Fruit fly (Drosophila melanogaster) whole organism, embryonic: ENCODE measurements around the gene Trpgamma.

ENCODE experiments used
- Adf1 ChIP-seq: fragments of 200-800 bp; sonication (Bioruptor generic); IDR thresholded peaks from 2 replicates; pipeline ENCODE4 v1.3.6; 2022; ENCODE audit warnings: missing biosample characterization, missing genetic modification characterization
- Blimp-1 ChIP-seq: fragments of 200-800 bp; sonication (Bioruptor generic); optimal IDR thresholded peaks from 3 replicates; lab custom pipeline; 2018; ENCODE audit warnings: missing biosample characterization, missing genetic modification characterization, mild to moderate bottlenecking, moderate library complexity, missing genetic modification reagents
- BtbVII ChIP-seq: fragments of 200-800 bp; sonication (Bioruptor generic); optimal IDR thresholded peaks from 3 replicates; lab custom pipeline; 2017; ENCODE audit warnings: missing biosample characterization, mild to moderate bottlenecking, missing genetic modification characterization
- CG10321 ChIP-seq: fragments of 200-800 bp; sonication (Bioruptor generic); IDR thresholded peaks from 2 replicates; pipeline ENCODE4 v1.3.6; 2022; ENCODE audit warnings: missing biosample characterization, missing genetic modification characterization
- CG10462 ChIP-seq: fragments of 200-800 bp; sonication (Bioruptor generic); optimal IDR thresholded peaks from 2 replicates; lab custom pipeline; 2016; ENCODE audit warnings: missing biosample characterization, missing genetic modification characterization
- CG10979 ChIP-seq: fragments of 200-800 bp; sonication (Bioruptor generic); optimal IDR thresholded peaks from 2 replicates; lab custom pipeline; 2018; ENCODE audit warnings: missing biosample characterization, mild to moderate bottlenecking, missing genetic modification characterization, moderate library complexity
- CG11695 ChIP-seq: fragments of 200-800 bp; sonication (Bioruptor generic); IDR thresholded peaks from 3 replicates; pipeline ENCODE4 v1.3.6; 2022; ENCODE audit warnings: missing biosample characterization, missing genetic modification characterization
- CG12391 ChIP-seq: fragments of 200-800 bp; sonication (Bioruptor generic); optimal IDR thresholded peaks from 3 replicates; lab custom pipeline; 2018; ENCODE audit warnings: missing biosample characterization, mild to moderate bottlenecking, missing genetic modification characterization, moderate library complexity
- CG13424 ChIP-seq: fragments of 200-800 bp; sonication (Bioruptor generic); optimal IDR thresholded peaks from 2 replicates; lab custom pipeline; 2019; ENCODE audit warnings: missing biosample characterization, mild to moderate bottlenecking, missing genetic modification characterization, moderate library complexity
- CG14014 ChIP-seq: fragments of 200-800 bp; sonication (Bioruptor generic); IDR thresholded peaks from 2 replicates; pipeline ENCODE4 v1.3.6; 2022; ENCODE audit warnings: missing biosample characterization, missing genetic modification characterization
- CG15011 ChIP-seq: fragments of 200-800 bp; sonication (Bioruptor generic); optimal IDR thresholded peaks from 3 replicates; lab custom pipeline; 2018; ENCODE audit warnings: missing biosample characterization, mild to moderate bottlenecking, missing genetic modification characterization
- CG15696 ChIP-seq: fragments of 200-800 bp; sonication (Bioruptor generic); optimal IDR thresholded peaks from 2 replicates; lab custom pipeline; 2019; ENCODE audit warnings: missing biosample characterization, mild to moderate bottlenecking, missing genetic modification characterization, moderate library complexity
- CG1647 ChIP-seq: fragments of 200-800 bp; sonication (Bioruptor generic); optimal IDR thresholded peaks from 3 replicates; lab custom pipeline; 2016; ENCODE audit warnings: missing biosample characterization, missing genetic modification characterization
- CG17361 ChIP-seq: fragments of 200-800 bp; sonication (Bioruptor generic); IDR thresholded peaks from 3 replicates; pipeline ENCODE4 v1.3.6; 2022; ENCODE audit warnings: missing biosample characterization, missing genetic modification characterization
- CG1832 ChIP-seq: fragments of 200-800 bp; sonication (Bioruptor generic); optimal IDR thresholded peaks from 2 replicates; lab custom pipeline; 2017; ENCODE audit warnings: missing biosample characterization, mild to moderate bottlenecking, missing genetic modification characterization, inconsistent platforms
- CG18476 ChIP-seq: fragments of 200-800 bp; sonication (Bioruptor generic); optimal IDR thresholded peaks from 2 replicates; lab custom pipeline; 2016; ENCODE audit warnings: missing biosample characterization, mild to moderate bottlenecking, missing genetic modification characterization
- CG2199 ChIP-seq: fragments of 200-800 bp; sonication (Bioruptor generic); IDR thresholded peaks from 3 replicates; pipeline ENCODE4 v1.3.6; 2022; ENCODE audit warnings: missing biosample characterization, missing genetic modification characterization
- CG31365 ChIP-seq: fragments of 200-800 bp; sonication (Bioruptor generic); optimal IDR thresholded peaks from 2 replicates; lab custom pipeline; 2018; ENCODE audit warnings: missing biosample characterization, mild to moderate bottlenecking, missing genetic modification characterization
- CG3163 ChIP-seq: fragments of 200-800 bp; sonication (Bioruptor generic); optimal IDR thresholded peaks from 3 replicates; lab custom pipeline; 2016; ENCODE audit warnings: missing biosample characterization, missing genetic modification characterization
- CG43689 ChIP-seq: fragments of 200-800 bp; sonication (Bioruptor generic); IDR thresholded peaks from 2 replicates; pipeline ENCODE4 v1.3.6; 2022; ENCODE audit warnings: missing biosample characterization, missing genetic modification characterization
- CG4707 ChIP-seq: fragments of 200-800 bp; sonication (Bioruptor generic); optimal IDR thresholded peaks from 2 replicates; lab custom pipeline; 2018; ENCODE audit warnings: missing biosample characterization, mild to moderate bottlenecking, missing genetic modification characterization, moderate library complexity
- CG5180 ChIP-seq: fragments of 200-800 bp; sonication (Bioruptor generic); optimal IDR thresholded peaks from 3 replicates; lab custom pipeline; 2017; ENCODE audit warnings: missing biosample characterization, missing genetic modification characterization, mild to moderate bottlenecking, moderate library complexity, missing genetic modification reagents
- CG9797 ChIP-seq: fragments of 200-800 bp; sonication (Bioruptor generic); optimal IDR thresholded peaks from 3 replicates; lab custom pipeline; 2018; ENCODE audit warnings: missing biosample characterization, mild to moderate bottlenecking, missing genetic modification characterization
- CG9932 ChIP-seq: fragments of 200-800 bp; sonication (Bioruptor generic); IDR thresholded peaks from 2 replicates; pipeline ENCODE4 v1.3.6; 2022; ENCODE audit warnings: missing biosample characterization, missing genetic modification characterization
- CkIIα-i1 ChIP-seq: fragments of 200-800 bp; sonication (Bioruptor generic); IDR thresholded peaks from 2 replicates; pipeline ENCODE4 v1.3.6; 2022; ENCODE audit warnings: missing biosample characterization, missing genetic modification characterization
- D ChIP-seq, 2 experiments: fragments of 200-800 bp in 1 of 2; fragments of >200 bp in 1 of 2; sonication (Bioruptor generic) in 1 of 2; optimal IDR thresholded peaks; 2 replicates in 1 of 2; 3 replicates in 1 of 2; lab custom pipeline; 2017; ENCODE audit warnings: mild to moderate bottlenecking in 1 of 2, missing biosample characterization in 1 of 2, missing genetic modification characterization in 1 of 2, missing genetic modification reagents in 1 of 2
- Drgx ChIP-seq: fragments of 200-800 bp; sonication (Bioruptor generic); IDR thresholded peaks from 2 replicates; pipeline ENCODE4 v1.3.6; 2022; ENCODE audit warnings: missing biosample characterization, missing genetic modification characterization
- E2f2 ChIP-seq: fragments of 200-800 bp; sonication (Bioruptor generic); IDR thresholded peaks from 2 replicates; pipeline ENCODE4 v1.3.6; 2022; ENCODE audit warnings: missing biosample characterization, missing genetic modification characterization
- Elba2 ChIP-seq: fragments of 200-800 bp; sonication (Bioruptor generic); optimal IDR thresholded peaks from 3 replicates; lab custom pipeline; 2016; ENCODE audit warnings: missing biosample characterization, missing genetic modification characterization
- Hmr ChIP-seq: fragments of 200-800 bp; sonication (Bioruptor generic); optimal IDR thresholded peaks from 3 replicates; lab custom pipeline; 2017; ENCODE audit warnings: mild to moderate bottlenecking, missing biosample characterization, missing genetic modification reagents, missing genetic modification characterization
- Nf-YB ChIP-seq: fragments of 200-800 bp; sonication (Bioruptor generic); optimal IDR thresholded peaks from 3 replicates; lab custom pipeline; 2019; ENCODE audit warnings: missing biosample characterization, mild to moderate bottlenecking, missing genetic modification characterization, moderate library complexity
- Ptx1 ChIP-seq: fragments of 200-800 bp; sonication (Bioruptor generic); IDR thresholded peaks from 2 replicates; pipeline ENCODE4 v1.3.6; 2022; ENCODE audit warnings: missing biosample characterization, missing genetic modification characterization
- bcd ChIP-seq: fragments of 200-800 bp; sonication (Bioruptor generic); optimal IDR thresholded peaks from 2 replicates; lab custom pipeline; 2017; ENCODE audit warnings: missing biosample characterization, mild to moderate bottlenecking, missing genetic modification characterization
- btn ChIP-seq: fragments of 200-800 bp; sonication (Bioruptor generic); optimal IDR thresholded peaks from 2 replicates; lab custom pipeline; 2016; ENCODE audit warnings: missing biosample characterization, missing genetic modification characterization
- dpn ChIP-seq, 2 experiments: fragments of 200-800 bp; sonication (Bioruptor generic); optimal IDR thresholded peaks; 3 replicates each; lab custom pipeline; 2016; ENCODE audit warnings: missing biosample characterization in 2 of 2, missing genetic modification characterization in 2 of 2
- ems ChIP-seq: fragments of 200-800 bp; sonication (Bioruptor generic); optimal IDR thresholded peaks from 3 replicates; lab custom pipeline; 2016; ENCODE audit warnings: missing biosample characterization, missing genetic modification characterization
- esg ChIP-seq: fragments of 200-800 bp; sonication (Bioruptor generic); conservative IDR thresholded peaks from 2 replicates; pipeline ENCODE4 v1.3.6; 2022; ENCODE audit warnings: missing biosample characterization, missing genetic modification characterization
- gce ChIP-seq: fragments of 200-800 bp; sonication (Bioruptor generic); IDR thresholded peaks from 3 replicates; pipeline ENCODE4 v1.3.6; 2022; ENCODE audit warnings: missing biosample characterization, missing genetic modification characterization
- ind ChIP-seq: fragments of 200-800 bp; sonication (Bioruptor generic); optimal IDR thresholded peaks from 3 replicates; lab custom pipeline; 2016; ENCODE audit warnings: missing biosample characterization, missing genetic modification characterization
- lov ChIP-seq, 2 experiments: fragments of 200-800 bp in 1 of 2; fragments of >200 bp in 1 of 2; sonication (Bioruptor generic) in 1 of 2; IDR thresholded peaks in 1 of 2; optimal IDR thresholded peaks in 1 of 2; 2 replicates in 1 of 2; 3 replicates in 1 of 2; pipeline versions ENCODE4 v1.3.6 to Lab custom; 2017 to 2022; ENCODE audit warnings: missing biosample characterization in 1 of 2, missing genetic modification characterization in 1 of 2
- mam ChIP-seq: fragments of 200-800 bp; sonication (Bioruptor generic); optimal IDR thresholded peaks from 3 replicates; lab custom pipeline; 2016; ENCODE audit warnings: missing biosample characterization, missing genetic modification characterization
- mirr ChIP-seq: fragments of 200-800 bp; sonication (Bioruptor generic); optimal IDR thresholded peaks from 3 replicates; lab custom pipeline; 2018; ENCODE audit warnings: missing biosample characterization, mild to moderate bottlenecking, missing genetic modification characterization
- nmo ChIP-seq: fragments of 200-800 bp; sonication (Bioruptor generic); optimal IDR thresholded peaks from 2 replicates; lab custom pipeline; 2018; ENCODE audit warnings: missing biosample characterization, mild to moderate bottlenecking, missing genetic modification characterization, moderate library complexity
- scrt ChIP-seq: fragments of 200-800 bp; sonication (Bioruptor generic); optimal IDR thresholded peaks from 2 replicates; lab custom pipeline; 2018; ENCODE audit warnings: missing biosample characterization, mild to moderate bottlenecking, missing genetic modification characterization, moderate library complexity
- tio ChIP-seq: fragments of 200-800 bp; sonication (Bioruptor generic); optimal IDR thresholded peaks from 2 replicates; lab custom pipeline; 2017; ENCODE audit warnings: missing biosample characterization, missing genetic modification characterization, inconsistent platforms
- toy ChIP-seq: fragments of 200-800 bp; sonication (Bioruptor generic); IDR thresholded peaks from 2 replicates; pipeline ENCODE4 v1.3.6; 2022; ENCODE audit warnings: missing biosample characterization, missing genetic modification characterization
- tup ChIP-seq: fragments of 200-800 bp; sonication (Bioruptor generic); optimal IDR thresholded peaks from 2 replicates; lab custom pipeline; 2016; ENCODE audit warnings: missing biosample characterization, mild to moderate bottlenecking, missing genetic modification characterization, moderate library complexity

Trpgamma gene

dm6 chr2L:16720707-16721700 is 44.5 kb upstream of the Trpgamma start (continued):
- peak; percentile 62 for TF ChIP-seq tup
- TF ChIP-seq lov (optimal IDR thresholded peaks at IDR 0.05; lab: Kevin White, UChicago) = no peak
- peak; percentile 95 for TF ChIP-seq lov (GFP tag; IDR thresholded peaks at IDR 0.05; lab: Robert Waterston, UW)
- peak; percentile 86 for TF ChIP-seq tio (GFP tag; lab: Kevin White, UChicago)
- TF ChIP-seq Drgx = peak; percentile 97
- peak; percentile 95 for TF ChIP-seq Blimp-1
- no peak for TF ChIP-seq CG9797
- peak; percentile 78 for TF ChIP-seq btn (GFP tag; lab: Kevin White, UChicago)
- peak; percentile 16 for TF ChIP-seq mirr (GFP tag; lab: Kevin White, UChicago)
- peak; percentile 90 for TF ChIP-seq CG10979 (tag; lab: Kevin White, UChicago)
- peak; percentile 67 for TF ChIP-seq Adf1 (GFP tag; lab: Robert Waterston, UW)
- TF ChIP-seq CkIIα-i1 (GFP tag; lab: Robert Waterston, UW) = peak; percentile 62; the same call in 1 of the 2 replicates
- TF ChIP-seq CG10462 (GFP tag; lab: Kevin White, UChicago) = peak; percentile 86
- peak; percentile 91 for TF ChIP-seq CG15011 (GFP tag; lab: Kevin White, UChicago)
- peak; percentile 92 for TF ChIP-seq gce (GFP tag; lab: Robert Waterston, UW)
- TF ChIP-seq CG13424 = peak; percentile 88
- TF ChIP-seq ems (GFP tag; lab: Kevin White, UChicago) = peak; percentile 78
- TF ChIP-seq nmo (GFP tag; lab: Kevin White, UChicago) = peak; percentile 95
- TF ChIP-seq esg (GFP tag; lab: Robert Waterston, UW) = peak; percentile 95
- TF ChIP-seq BtbVII = peak; percentile 69
- peak; percentile 56 for TF ChIP-seq mam (GFP tag; lab: Kevin White, UChicago)
- peak; percentile 98 for TF ChIP-seq CG2199 (GFP tag; lab: Robert Waterston, UW)
- peak; percentile 90 for TF ChIP-seq CG12391 (tag; lab: Kevin White, UChicago)
- TF ChIP-seq CG1647 = peak; percentile 87
- TF ChIP-seq CG10321 = peak; percentile 72
- TF ChIP-seq CG11695 (GFP tag; lab: Robert Waterston, UW) = peak; percentile 94
- peak; percentile 96 for TF ChIP-seq CG17361 (GFP tag; lab: Robert Waterston, UW)
- peak; percentile 93 for TF ChIP-seq CG9932
- TF ChIP-seq toy (GFP tag; lab: Robert Waterston, UW) = peak; percentile 90
- peak; percentile 46 for TF ChIP-seq CG31365
- peak; percentile 90 for TF ChIP-seq bcd (GFP tag; lab: Kevin White, UChicago)
- peak; percentile 95 for TF ChIP-seq ind (GFP tag; lab: Kevin White, UChicago)
- peak; percentile 69 to 87 for TF ChIP-seq dpn (GFP tag; optimal IDR thresholded peaks at IDR 0.05; lab: Kevin White, UChicago)
- TF ChIP-seq CG14014 (GFP tag; lab: Robert Waterston, UW) = peak; percentile 94
- peak; percentile 82 for TF ChIP-seq Hmr (GFP tag; lab: Kevin White, UChicago)
- TF ChIP-seq Elba2 (GFP tag; lab: Kevin White, UChicago) = peak; percentile 85
- TF ChIP-seq scrt = peak; percentile 84
- TF ChIP-seq CG5180 (GFP tag; lab: Kevin White, UChicago) = peak; percentile 82
- TF ChIP-seq D (optimal IDR thresholded peaks at IDR 0.05; lab: Kevin White, UChicago) = no peak
- peak; percentile 91 for TF ChIP-seq D (GFP tag; optimal IDR thresholded peaks at IDR 0.05; lab: Kevin White, UChicago)
- TF ChIP-seq CG18476 = peak; percentile 94
- peak; percentile 84 for TF ChIP-seq CG4707
- TF ChIP-seq Nf-YB (GFP tag; lab: Kevin White, UChicago) = peak; percentile 60
- no peak for TF ChIP-seq CG3163 (GFP tag; lab: Kevin White, UChicago)
- TF ChIP-seq CG15696 (tag; lab: Kevin White, UChicago) = peak; percentile 76
- peak; percentile 75 for TF ChIP-seq E2f2 (GFP tag; lab: Robert Waterston, UW)
- peak; percentile 1 for TF ChIP-seq CG1832 (GFP tag; lab: Kevin White, UChicago)
- TF ChIP-seq Ptx1 (GFP tag; lab: Robert Waterston, UW) = peak; percentile 97
- TF ChIP-seq CG43689 (GFP tag; lab: Robert Waterston, UW) = peak; percentile 48; the same call in 1 of the 2 replicates
